Fruit fly (Drosophila melanogaster): ENCODE measurements around the gene CG42823.

DNA sequence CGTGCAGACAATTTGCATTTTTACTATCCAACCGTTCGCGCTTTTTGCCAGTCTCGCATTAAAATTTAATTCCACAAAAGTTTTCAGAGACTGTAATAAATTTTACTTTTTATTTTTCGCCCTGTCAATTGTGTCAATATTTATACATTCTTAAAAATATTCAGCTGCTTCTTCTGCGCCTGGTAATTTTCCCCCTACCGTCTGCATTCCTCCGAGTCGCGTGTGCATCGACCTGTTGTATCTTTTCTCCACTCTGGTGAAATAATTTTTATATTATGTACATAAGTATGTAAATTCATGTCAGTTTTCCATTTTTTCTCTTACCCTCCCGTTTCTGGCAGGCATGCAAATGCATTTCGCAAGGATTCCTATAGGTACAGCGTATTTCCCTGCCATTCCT lies 1.7 kb downstream of the CG42823 start, which contains the start of gene CG34279:
- TF ChIP-seq Sp1 (GFP tag; optimal IDR thresholded peaks at IDR 0.05) (no peak), Hr78 (GFP tag; optimal IDR thresholded peaks at IDR 0.05) (no peak), Jra (GFP tag; optimal IDR thresholded peaks at IDR 0.05) (no peak), h (GFP tag; optimal IDR thresholded peaks at IDR 0.05) (peak; percentile 34), brk (GFP tag; optimal IDR thresholded peaks at IDR 0.05) (no peak), dsf (GFP tag; optimal IDR thresholded peaks at IDR 0.05; ENCODE audit: borderline replicate concordance) (no peak)
